Worm (Caenorhabditis elegans): Measurements from ENCODE around the gene C46C2.3.

The C46C2.3 gene

ce11 chrIV:9216437-9216836, 8.5 kb upstream of the C46C2.3 start (continued):
- TF ChIP-seq fkh-10 (GFP tag; optimal IDR thresholded peaks at IDR 0.05): peak; percentile 38
- TF ChIP-seq nhr-84 (tag; optimal IDR thresholded peaks at IDR 0.05): no peak
- TF ChIP-seq aha-1 (tag; optimal IDR thresholded peaks at IDR 0.05): no peak
- no peak for TF ChIP-seq fkh-4 (tag; optimal IDR thresholded peaks at IDR 0.05; ENCODE audit: borderline replicate concordance)
- TF ChIP-seq lin-13 (GFP tag; optimal IDR thresholded peaks at IDR 0.05): no peak
- TF ChIP-seq pag-3 (tag; optimal IDR thresholded peaks at IDR 0.05; ENCODE audit: borderline replicate concordance, insufficient read depth): no peak
- TF ChIP-seq nhr-71 (tag; optimal IDR thresholded peaks at IDR 0.05): peak; percentile 59
- no peak for TF ChIP-seq nhr-12 (tag; optimal IDR thresholded peaks at IDR 0.05)
- TF ChIP-seq C04F5.9 (tag; optimal IDR thresholded peaks at IDR 0.05): no peak

ce11 chrIV:9216956-9217355, 8.0 kb upstream of the C46C2.3 start:
- TF ChIP-seq blmp-1 (tag; optimal IDR thresholded peaks at IDR 0.05): no peak
- no peak for TF ChIP-seq nhr-84 (tag; optimal IDR thresholded peaks at IDR 0.05)
- no peak for TF ChIP-seq ceh-82 (tag; optimal IDR thresholded peaks at IDR 0.05)
- TF ChIP-seq C34B4.2 (tag; optimal IDR thresholded peaks at IDR 0.05): no peak
- TF ChIP-seq efl-1 (optimal IDR thresholded peaks at IDR 0.05): no peak
- TF ChIP-seq efl-1 (GFP tag; optimal IDR thresholded peaks at IDR 0.05 in 1 of 2): peak in 1 of 2 experiments; percentile 28
- no peak for TF ChIP-seq mdl-1 (tag; optimal IDR thresholded peaks at IDR 0.05)
- TF ChIP-seq hpl-2 (GFP tag; optimal IDR thresholded peaks at IDR 0.05): no peak
- peak; percentile 12 for TF ChIP-seq elt-2 (tag; optimal IDR thresholded peaks at IDR 0.05)
- no peak for TF ChIP-seq tlp-1 (tag; optimal IDR thresholded peaks at IDR 0.05)

ce11 chrIV:9217426-9217825, 7.5 kb upstream of the C46C2.3 start, which contains the start of gene C46C2.2:
Gene C46C2.2 (plus strand): TSS chrIV:9217726.
- TF ChIP-seq nhr-77 (tag; optimal IDR thresholded peaks at IDR 0.05) (no peak), pax-3 (tag; optimal IDR thresholded peaks at IDR 0.05) (no peak), fkh-4 (tag; optimal IDR thresholded peaks at IDR 0.05; ENCODE audit: borderline replicate concordance) (no peak), rnt-1 (tag; optimal IDR thresholded peaks at IDR 0.05) (no peak), skn-1 (tag; optimal IDR thresholded peaks at IDR 0.05) (no peak), nhr-76 (tag; optimal IDR thresholded peaks at IDR 0.05) (no peak), ceh-63 (GFP tag; optimal IDR thresholded peaks at IDR 0.05) (no peak), lin-13 (GFP tag; optimal IDR thresholded peaks at IDR 0.05) (no peak), efl-1 (optimal IDR thresholded peaks at IDR 0.05) (no peak), efl-1 (GFP tag; optimal IDR thresholded peaks at IDR 0.05 in 1 of 2) (no peak), fos-1 (tag; optimal IDR thresholded peaks at IDR 0.05) (no peak)

DNA sequence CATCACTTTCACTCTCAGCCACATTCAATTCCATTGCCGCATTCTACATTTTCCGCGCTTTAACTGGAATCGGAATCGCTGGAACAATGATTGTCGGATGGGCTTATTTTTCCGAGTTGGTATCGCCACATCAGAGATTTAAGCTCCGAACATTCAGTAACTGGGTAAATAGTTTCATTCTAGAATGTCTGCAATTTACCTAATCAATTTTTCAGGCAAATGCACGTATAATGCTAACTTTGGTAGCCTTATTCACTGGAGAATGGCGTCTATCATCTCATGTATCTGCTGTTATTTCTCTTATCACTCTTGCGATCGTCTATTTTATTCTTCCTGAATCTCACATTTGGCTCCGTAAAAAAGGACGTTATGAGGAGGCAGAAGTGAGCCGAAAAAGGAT, 6.5 kb upstream of the C46C2.3 start:
- TF ChIP-seq dsc-1 (tag; optimal IDR thresholded peaks at IDR 0.05): no peak
- TF ChIP-seq rnt-1 (tag; optimal IDR thresholded peaks at IDR 0.05): no peak
- TF ChIP-seq nhr-47 (tag; optimal IDR thresholded peaks at IDR 0.05): no peak
- TF ChIP-seq efl-1 (optimal IDR thresholded peaks at IDR 0.05): no peak
- TF ChIP-seq efl-1 (GFP tag; optimal IDR thresholded peaks at IDR 0.05 in 1 of 2): peak in 1 of 2 experiments; percentile 74

DNA sequence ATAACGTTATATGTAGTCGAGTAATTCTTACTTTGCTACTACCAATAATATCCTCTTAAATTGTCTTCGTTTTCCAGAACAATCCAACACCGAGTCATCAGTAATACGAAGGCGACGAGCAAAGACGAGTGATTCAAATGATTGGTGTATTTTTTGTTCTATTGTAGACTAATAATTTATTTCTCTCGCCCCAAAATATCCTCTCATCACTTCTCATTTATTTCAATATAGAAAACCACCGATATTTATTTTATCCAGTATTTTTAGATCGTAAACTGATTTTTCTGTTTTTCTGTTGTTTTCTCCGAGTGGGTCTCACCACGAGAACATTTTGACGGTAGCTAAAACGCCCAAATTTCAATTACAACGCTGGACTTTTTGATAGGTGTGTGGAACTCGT, 2.7 kb downstream of the C46C2.3 start:
- TF ChIP-seq mab-9 (GFP tag; IDR thresholded peaks at IDR 0.05): no peak
- no peak for TF ChIP-seq aha-1 (tag; optimal IDR thresholded peaks at IDR 0.05)
- TF ChIP-seq tbx-2 (tag; optimal IDR thresholded peaks at IDR 0.05): no peak
- TF ChIP-seq ceh-88 (GFP tag; IDR thresholded peaks at IDR 0.05): no peak
- TF ChIP-seq nhr-71 (tag; optimal IDR thresholded peaks at IDR 0.05): no peak
- TF ChIP-seq lsy-2 (tag; optimal IDR thresholded peaks at IDR 0.05): no peak
- TF ChIP-seq snpc-4 (tag; optimal IDR thresholded peaks at IDR 0.05): no peak
- no peak for TF ChIP-seq ets-5 (GFP tag; IDR thresholded peaks at IDR 0.05)
- no peak for TF ChIP-seq swsn-7 (tag; optimal IDR thresholded peaks at IDR 0.05)
- no peak for TF ChIP-seq unc-86 (tag; optimal IDR thresholded peaks at IDR 0.05)
- TF ChIP-seq fkh-10 (GFP tag; optimal IDR thresholded peaks at IDR 0.05): no peak
- TF ChIP-seq nhr-84 (tag; optimal IDR thresholded peaks at IDR 0.05): no peak
- no peak for TF ChIP-seq pqm-1 (tag; optimal IDR thresholded peaks at IDR 0.05)

Data from whole organism, L1 larva.